Worm (Caenorhabditis elegans): ENCODE data around the gene F18C5.5.

- TF ChIP-seq hnd-1 (tag; optimal IDR thresholded peaks at IDR 0.05) (no peak), scrt-1 (GFP tag; IDR thresholded peaks at IDR 0.05) (no peak), hmg-4 (GFP tag; optimal IDR thresholded peaks at IDR 0.05) (no peak), tra-4 (tag; optimal IDR thresholded peaks at IDR 0.05) (no peak), ceh-36 (tag; optimal IDR thresholded peaks at IDR 0.05) (no peak), ama-1 (optimal IDR thresholded peaks at IDR 0.05) (no peak), aly-1 (tag; optimal IDR thresholded peaks at IDR 0.05) (no peak)
Measured at ce11 chrII:6528629-6529028, 37.9 kb downstream of the F18C5.5 start, which contains the start of gene C56E6.4.
